Fruit fly (Drosophila melanogaster): ENCODE measurements around the gene CG14441.

The CG14441 gene

dm6 chrX:6699255-6699885 lies at the start of gene CG14441:
Gene CG14441 (plus strand): TSS chrX:6699508.
- TF ChIP-seq h (optimal IDR thresholded peaks at IDR 0.05) (no peak), Myc (optimal IDR thresholded peaks at IDR 0.05) (no peak), ttk (optimal IDR thresholded peaks at IDR 0.05) (no peak), Sin3A (optimal IDR thresholded peaks at IDR 0.05) (no peak), psq (optimal IDR thresholded peaks at IDR 0.05) (no peak), insv (optimal IDR thresholded peaks at IDR 0.05) (no peak)

DNA sequence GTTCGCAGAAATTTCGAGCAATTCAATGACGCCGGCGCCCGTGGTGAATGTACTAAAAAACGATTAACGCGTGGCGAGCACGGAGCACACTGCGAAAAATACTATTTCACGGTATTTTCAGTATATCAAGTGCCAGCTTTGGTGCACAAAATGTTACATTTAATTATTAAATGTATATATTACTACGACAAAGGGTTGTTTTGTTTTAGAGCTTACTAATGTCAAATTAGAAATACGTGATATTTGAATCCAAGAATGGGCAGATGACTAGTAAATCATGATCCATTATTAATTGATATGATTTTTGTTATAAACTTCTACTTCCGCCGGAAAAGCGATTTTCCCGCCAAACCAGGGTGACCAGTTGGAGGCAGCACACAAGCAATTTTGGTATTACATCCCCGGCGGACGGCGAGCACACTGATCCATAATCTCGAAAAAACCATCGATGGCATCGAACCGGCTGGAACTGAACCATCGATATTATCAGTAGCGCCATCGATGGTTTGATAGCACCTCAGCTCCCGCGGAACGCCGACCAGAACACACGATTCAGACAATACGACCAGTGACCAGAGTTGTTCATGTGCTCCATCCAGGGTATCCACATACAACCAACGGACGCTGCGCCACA lies 45.0 kb upstream of the CG14441 start, which contains the start of the genes CG3226 and Cdc7:
TSS of gene CG3226 (minus strand) at position 51 of the 634 bp plus-strand sequence.
TSS of gene Cdc7 (plus strand) at position 344 of the 634 bp plus-strand sequence.
- TF ChIP-seq ttk (optimal IDR thresholded peaks at IDR 0.05), result no peak
- no peak for TF ChIP-seq h (optimal IDR thresholded peaks at IDR 0.05)

DNA sequence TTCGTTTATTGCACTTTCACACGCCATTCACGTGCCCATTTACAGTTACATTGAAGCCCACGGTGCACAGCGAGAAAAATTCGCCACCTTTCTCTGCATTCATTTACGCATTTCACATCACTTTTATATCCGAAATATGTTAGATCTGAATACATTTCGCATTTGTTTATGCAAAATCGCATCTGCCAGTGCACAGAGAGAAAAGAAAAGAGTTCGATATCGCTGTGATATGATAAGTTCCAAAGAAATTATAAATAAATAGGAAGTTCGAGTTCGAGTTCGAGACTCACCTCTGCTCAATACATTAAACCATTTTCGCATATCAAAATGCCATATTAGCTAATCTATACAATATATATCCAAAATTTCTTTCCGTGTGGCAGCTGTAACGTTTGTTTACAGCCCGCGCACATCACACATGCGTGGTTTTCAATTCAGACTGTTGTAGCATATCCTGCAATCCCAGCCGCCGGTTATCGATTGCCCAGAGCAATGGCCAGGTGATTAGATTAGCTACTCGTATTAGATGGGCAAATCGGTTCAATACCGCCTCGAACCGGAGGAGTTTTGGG lies 43.2 kb upstream of the CG14441 start:
- no peak for TF ChIP-seq ttk (optimal IDR thresholded peaks at IDR 0.05)
- TF ChIP-seq Sin3A (optimal IDR thresholded peaks at IDR 0.05), result no peak
- no peak for TF ChIP-seq psq (optimal IDR thresholded peaks at IDR 0.05)
- TF ChIP-seq Myc (optimal IDR thresholded peaks at IDR 0.05), result no peak
- no peak for TF ChIP-seq h (optimal IDR thresholded peaks at IDR 0.05)
- no peak for TF ChIP-seq insv (optimal IDR thresholded peaks at IDR 0.05)

DNA sequence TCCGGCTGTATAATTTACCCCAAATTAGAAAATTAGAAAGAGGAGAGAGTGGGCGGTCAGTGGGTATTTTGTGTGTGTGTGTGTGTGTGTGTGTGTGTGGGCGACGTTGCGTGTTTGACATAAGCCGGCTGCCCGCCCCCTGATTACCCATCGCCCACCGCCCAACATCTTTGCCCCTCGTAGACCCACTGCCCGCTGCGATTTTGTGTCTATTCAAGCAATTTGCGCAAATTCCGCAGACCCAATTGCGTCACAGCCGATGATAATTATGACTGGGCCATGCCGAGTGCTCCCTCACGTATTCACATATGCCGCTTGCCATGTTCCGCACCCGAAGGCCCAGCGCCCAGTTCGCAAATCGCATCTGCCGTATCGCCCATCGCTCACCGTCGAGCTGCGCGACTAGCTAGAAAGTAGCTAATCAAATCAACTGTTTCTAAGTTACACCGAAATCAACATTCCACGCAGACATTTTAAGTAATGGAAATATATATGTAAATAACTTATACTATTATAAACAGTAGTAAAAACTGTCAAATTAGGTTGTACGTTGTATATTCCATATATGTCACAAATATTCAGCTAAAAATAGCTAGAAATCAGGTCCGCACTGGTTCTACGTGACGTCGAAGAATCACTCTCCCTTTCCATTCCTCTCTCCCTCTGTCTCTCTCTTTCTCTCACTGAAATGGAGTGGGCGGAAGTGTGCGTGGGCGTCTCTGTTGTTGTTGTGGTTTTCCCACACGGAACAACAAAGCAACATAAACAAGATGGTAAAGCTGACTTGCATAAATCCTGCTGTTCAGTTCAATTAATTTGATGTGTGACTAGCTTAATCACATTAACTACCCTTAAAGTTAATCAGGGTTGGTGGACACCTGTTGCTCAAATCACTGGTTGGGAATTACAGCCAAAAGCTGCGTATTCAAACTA lies 42.4 kb upstream of the CG14441 start:
- TF ChIP-seq Sin3A (optimal IDR thresholded peaks at IDR 0.05), result no peak
- no peak for TF ChIP-seq insv (optimal IDR thresholded peaks at IDR 0.05)
- no peak for TF ChIP-seq Myc (optimal IDR thresholded peaks at IDR 0.05)
- no peak for TF ChIP-seq h (optimal IDR thresholded peaks at IDR 0.05)
- no peak for TF ChIP-seq ttk (optimal IDR thresholded peaks at IDR 0.05)
- no peak for TF ChIP-seq psq (optimal IDR thresholded peaks at IDR 0.05)

- TF ChIP-seq Myc (optimal IDR thresholded peaks at IDR 0.05) (no peak), insv (optimal IDR thresholded peaks at IDR 0.05) (no peak), ttk (optimal IDR thresholded peaks at IDR 0.05) (no peak), psq (optimal IDR thresholded peaks at IDR 0.05) (no peak), h (optimal IDR thresholded peaks at IDR 0.05) (no peak), Sin3A (optimal IDR thresholded peaks at IDR 0.05) (no peak)
Measured at dm6 chrX:6659919-6660318, 39.4 kb upstream of the CG14441 start.

DNA sequence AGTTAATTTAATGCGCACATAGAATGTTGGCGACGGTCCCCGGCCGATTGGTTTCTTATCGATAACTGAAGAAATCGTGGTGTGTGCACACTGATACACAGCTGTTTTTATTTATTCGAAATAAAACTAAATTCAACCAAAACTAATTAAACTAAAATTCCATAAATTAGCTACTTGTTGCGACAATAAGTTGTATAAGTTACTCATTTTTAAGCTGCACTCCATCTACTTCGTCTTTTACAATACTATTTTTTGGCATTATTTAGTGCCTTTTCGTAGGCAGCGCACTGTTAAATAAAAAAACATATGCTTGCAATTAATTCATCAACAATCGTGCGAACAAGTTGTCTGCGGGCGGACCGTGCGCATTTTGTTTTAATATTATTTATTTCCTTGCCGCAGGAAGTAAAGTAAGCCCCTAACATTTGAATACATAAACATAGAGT lies 37.9 kb upstream of the CG14441 start, which contains the start of the genes CG3224 and Ctr1A:
TSS of gene CG3224 (minus strand) at position 71 of the 446 bp plus-strand sequence.
TSS of gene Ctr1A (plus strand) at position 256 of the 446 bp plus-strand sequence.
- TF ChIP-seq insv (optimal IDR thresholded peaks at IDR 0.05) (no peak), psq (optimal IDR thresholded peaks at IDR 0.05) (no peak), Sin3A (optimal IDR thresholded peaks at IDR 0.05) (no peak), h (optimal IDR thresholded peaks at IDR 0.05) (no peak), ttk (optimal IDR thresholded peaks at IDR 0.05) (no peak), Myc (optimal IDR thresholded peaks at IDR 0.05) (no peak)

- no peak for TF ChIP-seq Sin3A (optimal IDR thresholded peaks at IDR 0.05)
- no peak for TF ChIP-seq Myc (optimal IDR thresholded peaks at IDR 0.05)
- TF ChIP-seq psq (optimal IDR thresholded peaks at IDR 0.05), result no peak
- TF ChIP-seq insv (optimal IDR thresholded peaks at IDR 0.05), result no peak
- TF ChIP-seq ttk (optimal IDR thresholded peaks at IDR 0.05), result no peak
- no peak for TF ChIP-seq h (optimal IDR thresholded peaks at IDR 0.05)
Measured at dm6 chrX:6661880-6662279, 37.4 kb upstream of the CG14441 start.

DNA sequence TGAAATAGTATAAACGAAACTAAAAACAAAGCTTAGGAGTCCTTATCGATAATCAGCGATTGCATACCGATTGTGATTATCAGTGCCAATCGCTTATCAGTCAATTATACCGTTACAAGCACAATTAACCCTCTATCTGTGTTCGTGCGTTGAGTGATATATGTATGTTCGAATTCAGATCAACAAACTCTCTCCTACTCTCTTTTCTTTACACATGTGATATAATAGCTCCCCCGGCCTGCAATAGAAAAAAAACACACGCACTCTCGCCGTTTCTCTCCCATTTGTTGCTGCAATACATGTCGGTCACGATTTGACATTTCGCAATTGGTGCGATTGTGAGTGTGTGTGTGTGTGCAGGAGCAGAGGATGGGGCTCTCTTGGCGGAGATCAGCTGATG lies 36.9 kb upstream of the CG14441 start:
- TF ChIP-seq Myc (optimal IDR thresholded peaks at IDR 0.05), result no peak

dm6 chrX:6662876-6663551 lies 36.3 kb upstream of the CG14441 start:
- TF ChIP-seq psq (optimal IDR thresholded peaks at IDR 0.05) (no peak), Myc (optimal IDR thresholded peaks at IDR 0.05) (no peak)

DNA sequence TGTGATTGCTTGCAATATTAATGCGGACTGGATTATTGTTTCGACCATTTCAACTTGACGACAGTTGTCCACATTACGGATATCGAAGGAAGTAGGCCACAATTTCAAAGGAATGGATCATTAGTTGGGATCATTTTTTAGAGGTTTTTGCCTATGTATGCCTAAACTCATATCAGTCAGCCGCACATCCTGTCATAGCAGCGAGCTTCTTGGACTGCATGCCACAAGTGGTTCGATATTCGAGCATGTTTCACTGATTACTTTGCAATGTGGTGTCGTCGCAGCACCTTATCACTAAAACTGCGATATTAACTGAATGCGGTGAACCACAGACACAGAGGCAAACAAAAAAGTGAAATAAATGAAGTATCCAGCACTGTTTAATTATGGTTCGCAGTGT lies 35.3 kb upstream of the CG14441 start:
- TF ChIP-seq ttk (optimal IDR thresholded peaks at IDR 0.05) (no peak), psq (optimal IDR thresholded peaks at IDR 0.05) (no peak), h (optimal IDR thresholded peaks at IDR 0.05) (no peak), Myc (optimal IDR thresholded peaks at IDR 0.05) (no peak), Sin3A (optimal IDR thresholded peaks at IDR 0.05) (no peak), insv (optimal IDR thresholded peaks at IDR 0.05) (no peak)

- TF ChIP-seq ttk (optimal IDR thresholded peaks at IDR 0.05), result no peak
- no peak for TF ChIP-seq Myc (optimal IDR thresholded peaks at IDR 0.05)
- no peak for TF ChIP-seq h (optimal IDR thresholded peaks at IDR 0.05)
- TF ChIP-seq psq (optimal IDR thresholded peaks at IDR 0.05), result no peak
- TF ChIP-seq insv (optimal IDR thresholded peaks at IDR 0.05), result no peak
- TF ChIP-seq Sin3A (optimal IDR thresholded peaks at IDR 0.05), result no peak
Measured at dm6 chrX:6673637-6674487, 25.4 kb upstream of the CG14441 start, which contains the start of the genes CG3198 and Mcm6. Gene CG3198 (minus strand): TSS chrX:6673973. Gene Mcm6 (plus strand): TSS chrX:6674387.
